Worm (Caenorhabditis elegans): ENCODE measurements around the gene ins-13.

DNA sequence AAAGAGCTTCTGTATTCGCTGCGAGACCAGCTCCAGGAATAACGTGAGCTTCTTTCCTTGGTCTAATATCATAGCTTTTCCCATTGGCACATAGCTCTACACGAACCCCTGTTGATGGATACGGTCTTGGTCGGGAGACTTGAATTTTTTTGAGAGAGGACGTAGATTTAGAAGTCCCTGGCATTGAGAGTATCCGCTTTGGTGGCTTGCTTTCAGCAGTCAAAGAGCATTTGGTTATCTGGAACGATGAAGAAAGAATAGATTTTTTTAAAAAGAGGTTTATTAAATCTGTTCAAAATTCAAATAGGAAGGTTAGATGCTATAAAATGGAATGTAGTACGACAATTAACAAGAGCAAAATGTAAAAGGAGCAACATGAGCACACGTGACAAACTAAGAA lies 45.0 kb upstream of the ins-13 start, which contains the start of gene C17G10.13:
- TF ChIP-seq fos-1 (tag; optimal IDR thresholded peaks at IDR 0.05): no peak
- TF ChIP-seq nhr-77 (tag; optimal IDR thresholded peaks at IDR 0.05): no peak
- no peak for TF ChIP-seq lin-39 (tag; optimal IDR thresholded peaks at IDR 0.05)
- no peak for TF ChIP-seq lsy-2 (tag; optimal IDR thresholded peaks at IDR 0.05)
- no peak for TF ChIP-seq ama-1 (optimal IDR thresholded peaks at IDR 0.05)
